Fruit fly (Drosophila melanogaster) Kc167 (cell line): Measurements from ENCODE around the gene Sf3b3.

Experiments used
- Myc ChIP-seq: fragments of >200 bp; optimal IDR thresholded peaks from 2 replicates; lab custom pipeline; 2017; ENCODE audit warnings: missing external identifiers
- h ChIP-seq: fragments of >200 bp; optimal IDR thresholded peaks from 3 replicates; lab custom pipeline; 2018; ENCODE audit warnings: missing external identifiers
- insv ChIP-seq: fragments of >200 bp; optimal IDR thresholded peaks from 3 replicates; lab custom pipeline; 2018; ENCODE audit warnings: missing external identifiers
- psq ChIP-seq: fragments of >200 bp; optimal IDR thresholded peaks from 2 replicates; lab custom pipeline; 2017; ENCODE audit warnings: missing external identifiers
- ttk ChIP-seq: sonication (Bioruptor generic); optimal IDR thresholded peaks from 2 replicates; lab custom pipeline; 2017; ENCODE audit warnings: missing external identifiers

DNA sequence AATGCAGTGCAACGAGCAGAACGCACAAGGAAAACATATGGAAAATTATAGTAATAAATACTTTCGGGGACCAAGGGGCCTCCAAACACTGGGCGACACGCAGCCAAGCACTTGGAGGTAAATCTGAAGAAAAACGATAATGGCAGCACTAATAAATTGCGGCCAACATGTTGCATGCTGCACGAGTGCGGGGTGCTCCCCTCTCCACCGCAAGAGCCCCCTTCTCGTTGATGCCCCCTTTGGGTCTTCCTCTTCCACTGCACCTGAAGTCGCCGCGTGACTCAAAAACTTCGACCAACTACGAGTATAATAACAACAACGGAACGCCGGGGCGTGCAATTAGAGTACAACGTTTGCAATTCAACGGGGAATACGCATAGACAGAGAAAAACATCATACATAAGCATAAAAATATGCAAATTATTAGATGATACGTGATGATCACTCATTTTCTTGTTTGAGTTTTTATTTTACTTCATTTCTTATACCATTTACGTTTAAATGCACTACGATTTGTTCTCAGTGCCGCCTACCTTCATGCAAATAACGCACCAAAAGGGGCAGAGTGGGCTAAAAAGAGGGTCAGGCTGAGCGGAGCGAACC lies 31.2 kb downstream of the Sf3b3 start:
- TF ChIP-seq psq (no peak), ttk (lab: Kevin White, UChicago) (no peak), h (no peak), insv (lab: Kevin White, UChicago) (no peak), Myc (lab: Kevin White, UChicago) (no peak)
